Fruit fly (Drosophila melanogaster) whole organism, embryonic: ENCODE results near the gene CG31706.

Experiments
- Bgb ChIP-seq: fragments of 200-800 bp; sonication (Bioruptor generic); IDR thresholded peaks from 2 replicates; pipeline ENCODE4 v1.3.6; 2022; ENCODE audit warnings: missing biosample characterization, missing genetic modification characterization; ENCODE audit not compliant: partially characterized antibody
- CG10147 ChIP-seq: fragments of 200-800 bp; sonication (Bioruptor generic); optimal IDR thresholded peaks from 2 replicates; lab custom pipeline; 2019; ENCODE audit warnings: missing biosample characterization, mild to moderate bottlenecking, missing genetic modification characterization, moderate library complexity
- CG10267 ChIP-seq: fragments of 200-800 bp; sonication (Bioruptor generic); optimal IDR thresholded peaks from 2 replicates; lab custom pipeline; 2018; ENCODE audit warnings: missing biosample characterization, mild to moderate bottlenecking, missing genetic modification characterization, moderate library complexity
- CG11560 ChIP-seq: fragments of 200-800 bp; sonication (Bioruptor generic); IDR thresholded peaks from 3 replicates; pipeline ENCODE4 v1.3.6; 2022; ENCODE audit warnings: missing biosample characterization, missing genetic modification characterization
- CG1233 ChIP-seq: fragments of 200-800 bp; sonication (Bioruptor generic); optimal IDR thresholded peaks from 4 replicates; lab custom pipeline; 2018; ENCODE audit warnings: missing biosample characterization, mild to moderate bottlenecking, missing genetic modification characterization
- CG13287 ChIP-seq: fragments of 200-800 bp; sonication (Bioruptor generic); IDR thresholded peaks from 2 replicates; pipeline ENCODE4 v1.3.6; 2022; ENCODE audit warnings: missing biosample characterization, missing genetic modification characterization; ENCODE audit not compliant: partially characterized antibody
- CG14441 ChIP-seq: fragments of 200-800 bp; sonication (Bioruptor generic); IDR thresholded peaks from 2 replicates; pipeline ENCODE4 v1.3.6; 2022; ENCODE audit warnings: missing biosample characterization, missing genetic modification characterization
- CG1603 ChIP-seq: fragments of 200-800 bp; sonication (Bioruptor generic); optimal IDR thresholded peaks from 2 replicates; lab custom pipeline; 2019; ENCODE audit warnings: missing biosample characterization, mild to moderate bottlenecking, missing genetic modification characterization, moderate library complexity
- CG18599 ChIP-seq: fragments of 200-800 bp; sonication (Bioruptor generic); optimal IDR thresholded peaks from 3 replicates; lab custom pipeline; 2017; ENCODE audit warnings: missing biosample characterization, missing genetic modification characterization, mild to moderate bottlenecking, moderate library complexity, missing genetic modification reagents
- CG2116 ChIP-seq: fragments of 200-800 bp; sonication (Bioruptor generic); optimal IDR thresholded peaks from 3 replicates; lab custom pipeline; 2018; ENCODE audit warnings: missing biosample characterization, mild to moderate bottlenecking, missing genetic modification characterization
- CG33213 ChIP-seq: fragments of 200-800 bp; sonication (Bioruptor generic); optimal IDR thresholded peaks from 3 replicates; lab custom pipeline; 2016; ENCODE audit warnings: missing biosample characterization, missing genetic modification characterization
- CG3847 ChIP-seq: fragments of 200-800 bp; sonication (Bioruptor generic); IDR thresholded peaks from 2 replicates; pipeline ENCODE4 v1.3.6; 2022; ENCODE audit warnings: missing biosample characterization, missing genetic modification characterization
- CG42726 ChIP-seq: fragments of 200-800 bp; sonication (Bioruptor generic); IDR thresholded peaks from 2 replicates; pipeline ENCODE4 v1.3.6; 2022; ENCODE audit warnings: missing biosample characterization, missing genetic modification characterization; ENCODE audit not compliant: partially characterized antibody
- CG4328 ChIP-seq: fragments of 200-800 bp; sonication (Bioruptor generic); optimal IDR thresholded peaks from 3 replicates; lab custom pipeline; 2017; ENCODE audit warnings: missing biosample characterization, missing genetic modification reagents, missing genetic modification characterization
- CG43689 ChIP-seq: fragments of 200-800 bp; sonication (Bioruptor generic); IDR thresholded peaks from 2 replicates; pipeline ENCODE4 v1.3.6; 2022; ENCODE audit warnings: missing biosample characterization, missing genetic modification characterization
- CG5180 ChIP-seq: fragments of 200-800 bp; sonication (Bioruptor generic); optimal IDR thresholded peaks from 3 replicates; lab custom pipeline; 2017; ENCODE audit warnings: missing biosample characterization, missing genetic modification characterization, mild to moderate bottlenecking, moderate library complexity, missing genetic modification reagents
- CG6813 ChIP-seq: fragments of 200-800 bp; sonication (Bioruptor generic); optimal IDR thresholded peaks from 2 replicates; lab custom pipeline; 2017; ENCODE audit warnings: missing biosample characterization, missing genetic modification characterization, mild to moderate bottlenecking, moderate library complexity, missing genetic modification reagents
- CG7963 ChIP-seq: fragments of 200-800 bp; sonication (Bioruptor generic); IDR thresholded peaks from 3 replicates; pipeline ENCODE4 v1.3.6; 2022; ENCODE audit warnings: missing biosample characterization, missing genetic modification characterization; ENCODE audit not compliant: partially characterized antibody
- CG9609 ChIP-seq: fragments of 200-800 bp; sonication (Bioruptor generic); optimal IDR thresholded peaks from 3 replicates; lab custom pipeline; 2016; ENCODE audit warnings: missing biosample characterization, missing genetic modification characterization
- CTCF ChIP-seq: fragments of 200-800 bp; sonication (Bioruptor generic); optimal IDR thresholded peaks from 2 replicates; lab custom pipeline; 2017; ENCODE audit warnings: missing biosample characterization, mild to moderate bottlenecking, missing genetic modification characterization, moderate library complexity
- D19B ChIP-seq: fragments of 200-800 bp; sonication (Bioruptor generic); optimal IDR thresholded peaks from 2 replicates; lab custom pipeline; 2017; ENCODE audit warnings: missing biosample characterization, mild to moderate bottlenecking, missing genetic modification characterization
- Drgx ChIP-seq: fragments of 200-800 bp; sonication (Bioruptor generic); IDR thresholded peaks from 2 replicates; pipeline ENCODE4 v1.3.6; 2022; ENCODE audit warnings: missing biosample characterization, missing genetic modification characterization
- HmgD ChIP-seq: fragments of 200-800 bp; sonication (Bioruptor generic); optimal IDR thresholded peaks from 3 replicates; lab custom pipeline; 2016; ENCODE audit warnings: missing biosample characterization, missing genetic modification characterization
- HmgZ ChIP-seq: fragments of 200-800 bp; sonication (Bioruptor generic); optimal IDR thresholded peaks from 2 replicates; lab custom pipeline; 2018; ENCODE audit warnings: missing biosample characterization, mild to moderate bottlenecking, missing genetic modification characterization
- NC2β ChIP-seq: fragments of 200-800 bp; sonication (Bioruptor generic); optimal IDR thresholded peaks from 2 replicates; lab custom pipeline; 2016; ENCODE audit warnings: missing biosample characterization, missing genetic modification characterization
- Poxn ChIP-seq: fragments of 200-800 bp; sonication (Bioruptor generic); IDR thresholded peaks from 2 replicates; pipeline ENCODE4 v1.3.6; 2022; ENCODE audit warnings: missing biosample characterization, missing genetic modification characterization
- Xbp1 ChIP-seq: fragments of 200-800 bp; sonication (Bioruptor generic); optimal IDR thresholded peaks from 3 replicates; lab custom pipeline; 2016; ENCODE audit warnings: missing biosample characterization, mild to moderate bottlenecking, missing genetic modification characterization
- amos ChIP-seq: fragments of 200-800 bp; sonication (Bioruptor generic); IDR thresholded peaks from 2 replicates; pipeline ENCODE4 v1.3.6; 2022; ENCODE audit warnings: missing biosample characterization, missing genetic modification characterization; ENCODE audit not compliant: partially characterized antibody
- ato ChIP-seq: fragments of 200-800 bp; sonication (Bioruptor generic); IDR thresholded peaks from 2 replicates; pipeline ENCODE4 v1.3.6; 2022; ENCODE audit warnings: missing biosample characterization, missing genetic modification characterization; ENCODE audit not compliant: partially characterized antibody
- crp ChIP-seq, 2 experiments: fragments of 200-800 bp; sonication (Bioruptor generic); optimal IDR thresholded peaks; 2 replicates in 1 of 2; 3 replicates in 1 of 2; lab custom pipeline; 2017; ENCODE audit warnings: missing biosample characterization in 2 of 2, missing genetic modification characterization in 2 of 2, mild to moderate bottlenecking in 1 of 2, moderate library complexity in 1 of 2
- esg ChIP-seq: fragments of 200-800 bp; sonication (Bioruptor generic); conservative IDR thresholded peaks from 2 replicates; pipeline ENCODE4 v1.3.6; 2022; ENCODE audit warnings: missing biosample characterization, missing genetic modification characterization
- grn ChIP-seq: fragments of 200-800 bp; sonication (Bioruptor generic); optimal IDR thresholded peaks from 3 replicates; lab custom pipeline; 2017; ENCODE audit warnings: missing biosample characterization, missing genetic modification characterization
- inv ChIP-seq: fragments of 200-800 bp; sonication (Bioruptor generic); IDR thresholded peaks from 2 replicates; pipeline ENCODE4 v1.3.6; 2022; ENCODE audit warnings: missing biosample characterization, missing genetic modification characterization; ENCODE audit not compliant: partially characterized antibody
- kah ChIP-seq: fragments of 200-800 bp; sonication (Bioruptor generic); optimal IDR thresholded peaks from 2 replicates; lab custom pipeline; 2018; ENCODE audit warnings: missing biosample characterization, mild to moderate bottlenecking, missing genetic modification characterization
- lola ChIP-seq, 3 experiments: fragments of >200 bp in 2 of 3; fragments of 200-800 bp in 1 of 3; sonication (Bioruptor generic) in 1 of 3; optimal IDR thresholded peaks; 2 replicates each; lab custom pipeline; 2017 to 2019; ENCODE audit warnings: missing biosample characterization in 3 of 3, missing genetic modification characterization in 3 of 3, mild to moderate bottlenecking in 1 of 3, moderate library complexity in 1 of 3
- mam ChIP-seq: fragments of 200-800 bp; sonication (Bioruptor generic); optimal IDR thresholded peaks from 3 replicates; lab custom pipeline; 2016; ENCODE audit warnings: missing biosample characterization, missing genetic modification characterization
- onecut ChIP-seq: fragments of 200-800 bp; sonication (Bioruptor generic); IDR thresholded peaks from 2 replicates; pipeline ENCODE4 v1.3.6; 2022; ENCODE audit warnings: missing biosample characterization, missing genetic modification characterization
- pita ChIP-seq: fragments of 200-800 bp; sonication (Bioruptor generic); optimal IDR thresholded peaks from 2 replicates; lab custom pipeline; 2017; ENCODE audit warnings: missing biosample characterization, mild to moderate bottlenecking, missing genetic modification characterization
- pros ChIP-seq: fragments of 200-800 bp; sonication (Bioruptor generic); optimal IDR thresholded peaks from 3 replicates; lab custom pipeline; 2019; ENCODE audit warnings: missing biosample characterization, mild to moderate bottlenecking, missing genetic modification characterization, moderate library complexity
- sens ChIP-seq: fragments of 200-800 bp; sonication (Bioruptor generic); peaks from one replicate; lab custom pipeline; 2016; ENCODE audit warnings: missing biosample characterization, missing genetic modification characterization
- shn ChIP-seq: fragments of 200-800 bp; sonication (Bioruptor generic); optimal IDR thresholded peaks from 3 replicates; lab custom pipeline; 2016; ENCODE audit warnings: missing biosample characterization, missing genetic modification characterization
- sna ChIP-seq: fragments of 200-800 bp; sonication (Bioruptor generic); IDR thresholded peaks from 2 replicates; pipeline ENCODE4 v1.3.6; 2022; ENCODE audit warnings: missing biosample characterization, missing genetic modification characterization; ENCODE audit not compliant: partially characterized antibody
- tap ChIP-seq: fragments of 200-800 bp; optimal IDR thresholded peaks from 3 replicates; lab custom pipeline; 2019; ENCODE audit warnings: missing biosample characterization, mild to moderate bottlenecking, missing genetic modification characterization, moderate library complexity
- tup ChIP-seq: fragments of 200-800 bp; sonication (Bioruptor generic); optimal IDR thresholded peaks from 2 replicates; lab custom pipeline; 2016; ENCODE audit warnings: missing biosample characterization, mild to moderate bottlenecking, missing genetic modification characterization, moderate library complexity
- vnd ChIP-seq: fragments of 200-800 bp; sonication (Bioruptor generic); IDR thresholded peaks from 3 replicates; pipeline ENCODE4 v1.3.6; 2022; ENCODE audit warnings: missing biosample characterization, missing genetic modification characterization; ENCODE audit not compliant: partially characterized antibody
- zen ChIP-seq: fragments of 200-800 bp; sonication (Bioruptor generic); optimal IDR thresholded peaks from 3 replicates; lab custom pipeline; 2018; ENCODE audit warnings: missing biosample characterization, mild to moderate bottlenecking, missing genetic modification characterization, moderate library complexity

Gene CG31706

DNA sequence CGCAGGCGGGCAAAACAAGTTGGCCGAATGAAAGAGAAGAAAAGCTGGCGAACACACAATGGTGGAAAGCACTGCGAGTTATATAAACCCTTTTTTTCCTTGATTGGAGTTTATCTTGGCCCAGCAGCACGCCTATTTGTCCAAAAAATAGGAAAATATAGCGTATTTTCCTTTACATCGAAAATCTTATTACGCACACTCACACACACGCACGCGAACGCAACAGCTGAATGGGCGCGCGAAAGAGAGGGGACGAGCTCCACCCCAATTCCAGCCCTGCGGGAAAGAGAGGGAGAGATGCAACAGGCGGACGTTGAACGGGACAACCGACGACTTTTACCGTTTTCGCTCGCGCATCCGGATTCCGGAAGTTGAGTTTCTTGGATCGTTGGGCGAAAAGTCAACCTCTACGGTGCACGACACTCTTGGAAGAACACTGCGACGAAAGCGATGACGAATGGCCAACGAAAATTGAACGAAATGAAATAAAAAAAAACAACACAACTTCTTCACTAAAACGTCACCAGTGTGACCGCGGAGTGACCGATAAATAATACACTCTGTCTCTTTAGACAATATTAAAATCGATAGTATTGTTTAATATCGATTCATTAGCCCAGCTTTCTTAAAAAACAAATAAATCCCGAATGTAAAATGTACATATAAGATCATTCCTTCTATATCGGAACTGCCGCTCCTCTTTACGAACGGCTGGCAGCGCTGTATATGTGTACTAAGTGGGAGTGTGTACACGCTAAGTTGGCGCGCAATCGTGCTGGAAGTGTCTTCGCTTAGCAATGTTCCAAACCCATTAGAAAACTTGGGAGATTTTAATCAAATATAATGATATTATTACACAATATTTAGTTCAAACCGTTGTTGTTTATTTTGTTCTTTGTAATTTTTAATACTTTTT is 14.1 kb downstream of the CG31706 start, which contains the start of the genes Dlg5 and CG4970 (continued):
- peak; percentile 78 for TF ChIP-seq CG2116 (GFP tag; lab: Kevin White, UChicago)
- peak; percentile 97 for TF ChIP-seq pita (GFP tag; lab: Kevin White, UChicago)
- peak; percentile 82 for TF ChIP-seq CG33213
- peak; percentile 81 for TF ChIP-seq Bgb (GFP tag; lab: Robert Waterston, UW)
- peak; percentile 2 for TF ChIP-seq CG10147 (GFP tag; lab: Kevin White, UChicago)
- peak; percentile 14; the same call in 1 of the 2 replicates for TF ChIP-seq Drgx (GFP tag; lab: Robert Waterston, UW)
- TF ChIP-seq tup (GFP tag; lab: Kevin White, UChicago): no peak
- no peak for TF ChIP-seq CG14441 (GFP tag; lab: Robert Waterston, UW)
- peak; percentile 37 for TF ChIP-seq CG18599 (GFP tag; lab: Kevin White, UChicago)
- peak in 1 of 3 experiments; percentile 71 for TF ChIP-seq lola (GFP tag; optimal IDR thresholded peaks at IDR 0.05; lab: Kevin White, UChicago)
- peak; percentile 40; the same call in 1 of the 2 replicates for TF ChIP-seq onecut (GFP tag; lab: Robert Waterston, UW)
- TF ChIP-seq Poxn (GFP tag; lab: Robert Waterston, UW): no peak
- TF ChIP-seq CG9609 (GFP tag; lab: Kevin White, UChicago): no peak
- peak; percentile 55; the same call in 1 of the 3 replicates for TF ChIP-seq CG11560 (tag; lab: Robert Waterston, UW)
- TF ChIP-seq crp (GFP tag; optimal IDR thresholded peaks at IDR 0.05; lab: Kevin White, UChicago): peak in 1 of 2 experiments; percentile 64
- TF ChIP-seq Xbp1 (GFP tag; lab: Kevin White, UChicago): no peak
- TF ChIP-seq CG42726 (GFP tag; lab: Robert Waterston, UW): 0 out of 2 replicates have a peak, but pooled peaks have one; percentile 13
- peak; percentile 84 for TF ChIP-seq amos (GFP tag; lab: Robert Waterston, UW)
- peak; percentile 88 for TF ChIP-seq CTCF (GFP tag; lab: Kevin White, UChicago)
- TF ChIP-seq CG43689 (GFP tag; lab: Robert Waterston, UW): no peak
- TF ChIP-seq CG1233 (GFP tag; lab: Kevin White, UChicago): peak; percentile 7
- TF ChIP-seq CG5180 (GFP tag; lab: Kevin White, UChicago): peak; percentile 72
- peak; percentile 61 for TF ChIP-seq kah (GFP tag; lab: Kevin White, UChicago)
- peak; percentile 35 for TF ChIP-seq NC2β (GFP tag; lab: Kevin White, UChicago)
- TF ChIP-seq zen: peak; percentile 27
- TF ChIP-seq CG10267: peak; percentile 61
- TF ChIP-seq HmgD (GFP tag; lab: Kevin White, UChicago): peak; percentile 60
- TF ChIP-seq inv (GFP tag; lab: Robert Waterston, UW): peak; percentile 76
- no peak for TF ChIP-seq shn (GFP tag; lab: Kevin White, UChicago)
- TF ChIP-seq sens (GFP tag; lab: Kevin White, UChicago): peak; percentile 57
- TF ChIP-seq CG1603 (tag; lab: Kevin White, UChicago): peak; percentile 81
- TF ChIP-seq sna: peak; percentile 66; the same call in 1 of the 2 replicates
- TF ChIP-seq CG13287: peak; percentile 79
- peak; percentile 15; the same call in 1 of the 2 replicates for TF ChIP-seq ato
- TF ChIP-seq D19B: no peak
- TF ChIP-seq vnd (GFP tag; lab: Robert Waterston, UW): peak; percentile 55
- TF ChIP-seq pros (GFP tag; lab: Kevin White, UChicago): peak; percentile 37
- no peak for TF ChIP-seq CG4328 (GFP tag; lab: Kevin White, UChicago)
- peak; percentile 93 for TF ChIP-seq grn (GFP tag; lab: Kevin White, UChicago)
- no peak for TF ChIP-seq tap
- TF ChIP-seq CG6813 (GFP tag; lab: Kevin White, UChicago): no peak
- TF ChIP-seq HmgZ (tag; lab: Kevin White, UChicago): peak; percentile 23
- TF ChIP-seq mam (GFP tag; lab: Kevin White, UChicago): no peak
- TF ChIP-seq CG7963 (GFP tag; lab: Robert Waterston, UW): peak; percentile 50; the same call in 1 of the 3 replicates
- TF ChIP-seq CG3847 (GFP tag; lab: Robert Waterston, UW): peak; percentile 65
- no peak for TF ChIP-seq esg (GFP tag; lab: Robert Waterston, UW)
